Worm (Caenorhabditis elegans) whole organism, midembryonic: Measurements from ENCODE around the gene gex-4.

Experiments used
- T22C8.4 ChIP-seq: fragments of 200-800 bp; sonication (Bioruptor generic); IDR thresholded peaks from 2 replicates; pipeline ENCODE4 v1.3.6; 2022; ENCODE audit warnings: missing genetic modification characterization, missing compliant biosample characterization
- cog-1 ChIP-seq: sonication (generic microtip); optimal IDR thresholded peaks from 2 replicates; lab custom pipeline; 2016; ENCODE audit warnings: missing genetic modification characterization, missing compliant biosample characterization
- flt-1 ChIP-seq: fragments of 200-800 bp; sonication (Bioruptor generic); IDR thresholded peaks from 2 replicates; pipeline ENCODE4 v1.3.6; 2022; ENCODE audit warnings: missing genetic modification characterization, missing compliant biosample characterization
- med-1 ChIP-seq: sonication (generic microtip); optimal IDR thresholded peaks from 2 replicates; lab custom pipeline; 2017; ENCODE audit warnings: missing genetic modification characterization, mild to moderate bottlenecking, missing compliant biosample characterization, antibody characterized with exemption, missing genetic modification reagents; ENCODE audit not compliant: insufficient read depth
- tab-1 ChIP-seq: fragments of 200-800 bp; sonication (Bioruptor generic); IDR thresholded peaks from 2 replicates; pipeline ENCODE4 v1.3.6; 2022; ENCODE audit warnings: missing genetic modification characterization, missing compliant biosample characterization
- ztf-23 ChIP-seq: fragments of 200-800 bp; sonication (Bioruptor generic); IDR thresholded peaks from 2 replicates; pipeline ENCODE4 v1.3.6; 2022; ENCODE audit warnings: missing genetic modification reagents, missing genetic modification characterization, missing compliant biosample characterization
- ztf-29 ChIP-seq: fragments of 200-800 bp; sonication (Bioruptor generic); IDR thresholded peaks from 2 replicates; pipeline ENCODE4 v1.3.6; 2022; ENCODE audit warnings: missing genetic modification reagents, missing genetic modification characterization, missing compliant biosample characterization

ce11 chrIII:12226089-12226682, 7.8 kb upstream of the gex-4 start, which contains the start of the genes Y75B8A.18 and Y75B8A.19:
- no peak for TF ChIP-seq ztf-23 (GFP tag; lab: Robert Waterston, UW)
- no peak for TF ChIP-seq med-1 (GFP tag; lab: Kevin White, UChicago)
- no peak for TF ChIP-seq flt-1 (GFP tag; lab: Robert Waterston, UW)
- no peak for TF ChIP-seq ztf-29 (GFP tag; lab: Robert Waterston, UW)
- TF ChIP-seq tab-1 (GFP tag; lab: Robert Waterston, UW) = no peak
- no peak for TF ChIP-seq cog-1 (tag; lab: Kevin White, UChicago)
- no peak for TF ChIP-seq T22C8.4 (GFP tag; lab: Robert Waterston, UW)
